Fruit fly (Drosophila melanogaster): ENCODE measurements around the gene CG9459.

Gene CG9459

dm6 chr3R:9771519-9771972, 46.6 kb downstream of the CG9459 start, which contains the start of gene CG9471 (continued):
- TF ChIP-seq Tbp (GFP tag; optimal IDR thresholded peaks at IDR 0.05) (no peak), gcm (GFP tag; optimal IDR thresholded peaks at IDR 0.05) (peak; percentile 94), Sox100B (GFP tag; optimal IDR thresholded peaks at IDR 0.05) (peak; percentile 85), CG3407 (GFP tag; optimal IDR thresholded peaks at IDR 0.05) (peak; percentile 75), CG1647 (GFP tag; optimal IDR thresholded peaks at IDR 0.05) (peak; percentile 85), CG15073 (GFP tag; optimal IDR thresholded peaks at IDR 0.05) (peak; percentile 31), CG4707 (GFP tag; optimal IDR thresholded peaks at IDR 0.05) (peak; percentile 73), HmgD (GFP tag; optimal IDR thresholded peaks at IDR 0.05) (peak; percentile 47), CG13894 (tag; optimal IDR thresholded peaks at IDR 0.05) (peak; percentile 87), grn (GFP tag; optimal IDR thresholded peaks at IDR 0.05) (peak; percentile 82), ase (GFP tag; IDR thresholded peaks at IDR 0.05) (peak; percentile 91), CG42726 (GFP tag; IDR thresholded peaks at IDR 0.05; ENCODE audit: partially characterized antibody) (no peak), Gug (GFP tag; IDR thresholded peaks at IDR 0.05) (peak; percentile 89), pho (GFP tag; optimal IDR thresholded peaks at IDR 0.05) (peak; percentile 87), CG1233 (GFP tag; optimal IDR thresholded peaks at IDR 0.05) (peak; percentile 89), Hand (GFP tag; optimal IDR thresholded peaks at IDR 0.05) (peak; percentile 93), BtbVII (GFP tag; optimal IDR thresholded peaks at IDR 0.05) (peak; percentile 89), CG7987 (GFP tag; optimal IDR thresholded peaks at IDR 0.05) (peak; percentile 80), CG11695 (GFP tag; IDR thresholded peaks at IDR 0.05) (peak; percentile 92), MBD-R2 (GFP tag; IDR thresholded peaks at IDR 0.05) (peak; percentile 79), CG8359 (GFP tag; optimal IDR thresholded peaks at IDR 0.05; ENCODE audit: borderline replicate concordance) (peak; percentile 14), lov (optimal IDR thresholded peaks at IDR 0.05) (no peak), lov (GFP tag; IDR thresholded peaks at IDR 0.05) (peak; percentile 87), hth (optimal IDR thresholded peaks at IDR 0.05) (no peak), Side (GFP tag; optimal IDR thresholded peaks at IDR 0.05) (peak; percentile 88), Lim3 (GFP tag; IDR thresholded peaks at IDR 0.05) (peak; percentile 65; the same call in 1 of the 2 replicates), PHDP (tag; optimal IDR thresholded peaks at IDR 0.05) (peak; percentile 95), Bgb (GFP tag; IDR thresholded peaks at IDR 0.05; ENCODE audit: partially characterized antibody) (peak; percentile 15; the same call in 1 of the 2 replicates), CG8089 (GFP tag; optimal IDR thresholded peaks at IDR 0.05) (peak; percentile 77), klu (GFP tag; IDR thresholded peaks at IDR 0.05) (peak; percentile 82), ssp (GFP tag; IDR thresholded peaks at IDR 0.05) (peak; percentile 77), CG13775 (GFP tag; optimal IDR thresholded peaks at IDR 0.05) (peak; percentile 91), CG13624 (GFP tag; optimal IDR thresholded peaks at IDR 0.05) (peak; percentile 90), CG7745 (tag; optimal IDR thresholded peaks at IDR 0.05) (peak; percentile 58), NfI (GFP tag; optimal IDR thresholded peaks at IDR 0.05) (peak; percentile 91), da (GFP tag; optimal IDR thresholded peaks at IDR 0.05) (peak; percentile 61), hb (GFP tag; IDR thresholded peaks at IDR 0.05; ENCODE audit: partially characterized antibody) (no peak), ham (GFP tag; IDR thresholded peaks at IDR 0.05) (peak; percentile 71; the same call in 1 of the 2 replicates), Rx (GFP tag; IDR thresholded peaks at IDR 0.05) (peak; percentile 90), CG14860 (GFP tag; IDR thresholded peaks at IDR 0.05; ENCODE audit: partially characterized antibody) (no peak), CG31441 (GFP tag; IDR thresholded peaks at IDR 0.05) (peak; percentile 95), CG5953 (GFP tag; IDR thresholded peaks at IDR 0.05) (peak; percentile 83), pum (GFP tag; optimal IDR thresholded peaks at IDR 0.05) (peak; percentile 88), CG32767 (GFP tag; IDR thresholded peaks at IDR 0.05) (peak; percentile 88; the same call in 1 of the 2 replicates), CG4360 (GFP tag; IDR thresholded peaks at IDR 0.05) (peak; percentile 61), Ets65A (GFP tag) (peak; percentile 97), CG6689 (GFP tag; IDR thresholded peaks at IDR 0.05) (peak; percentile 94), E2f2 (GFP tag; IDR thresholded peaks at IDR 0.05) (peak; percentile 92), CG4617 (GFP tag; optimal IDR thresholded peaks at IDR 0.05; ENCODE audit: borderline replicate concordance) (peak; percentile 81), CG33557 (GFP tag; optimal IDR thresholded peaks at IDR 0.05) (peak; percentile 82), CG7839 (tag; optimal IDR thresholded peaks at IDR 0.05) (peak; percentile 92)

Data from whole organism, embryonic.